Fruit fly (Drosophila melanogaster): ENCODE measurements around the gene GluRIIE.

Gene GluRIIE

DNA sequence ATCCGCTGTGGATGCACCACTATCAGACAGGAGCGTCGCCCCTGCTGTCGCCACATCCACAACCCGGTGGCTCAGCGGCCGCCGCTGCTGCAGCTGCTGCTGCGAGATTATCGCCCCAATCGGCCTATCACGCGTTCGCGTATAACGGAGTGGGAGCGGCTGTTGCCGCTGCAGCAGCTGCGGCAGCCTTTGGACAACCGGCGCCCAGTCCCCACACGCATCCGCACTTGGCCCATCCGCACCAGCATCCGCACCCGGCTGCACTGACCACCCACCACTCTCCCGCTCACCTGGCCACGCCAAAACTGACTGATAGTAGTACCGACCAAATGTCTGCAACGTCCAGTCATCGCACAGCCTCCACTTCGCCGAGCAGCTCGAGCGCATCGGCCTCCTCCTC is 22.4 kb downstream of the GluRIIE start:
- TF ChIP-seq ey (GFP tag; optimal IDR thresholded peaks at IDR 0.05) (no peak), Myc (optimal IDR thresholded peaks at IDR 0.05) (no peak), fru (GFP tag; optimal IDR thresholded peaks at IDR 0.05) (no peak), Abd-B (GFP tag; optimal IDR thresholded peaks at IDR 0.05) (no peak), lola (GFP tag; optimal IDR thresholded peaks at IDR 0.05) (no peak), brk (GFP tag; optimal IDR thresholded peaks at IDR 0.05) (no peak), woc (GFP tag; optimal IDR thresholded peaks at IDR 0.05) (no peak), Hr78 (GFP tag; optimal IDR thresholded peaks at IDR 0.05) (no peak)

DNA sequence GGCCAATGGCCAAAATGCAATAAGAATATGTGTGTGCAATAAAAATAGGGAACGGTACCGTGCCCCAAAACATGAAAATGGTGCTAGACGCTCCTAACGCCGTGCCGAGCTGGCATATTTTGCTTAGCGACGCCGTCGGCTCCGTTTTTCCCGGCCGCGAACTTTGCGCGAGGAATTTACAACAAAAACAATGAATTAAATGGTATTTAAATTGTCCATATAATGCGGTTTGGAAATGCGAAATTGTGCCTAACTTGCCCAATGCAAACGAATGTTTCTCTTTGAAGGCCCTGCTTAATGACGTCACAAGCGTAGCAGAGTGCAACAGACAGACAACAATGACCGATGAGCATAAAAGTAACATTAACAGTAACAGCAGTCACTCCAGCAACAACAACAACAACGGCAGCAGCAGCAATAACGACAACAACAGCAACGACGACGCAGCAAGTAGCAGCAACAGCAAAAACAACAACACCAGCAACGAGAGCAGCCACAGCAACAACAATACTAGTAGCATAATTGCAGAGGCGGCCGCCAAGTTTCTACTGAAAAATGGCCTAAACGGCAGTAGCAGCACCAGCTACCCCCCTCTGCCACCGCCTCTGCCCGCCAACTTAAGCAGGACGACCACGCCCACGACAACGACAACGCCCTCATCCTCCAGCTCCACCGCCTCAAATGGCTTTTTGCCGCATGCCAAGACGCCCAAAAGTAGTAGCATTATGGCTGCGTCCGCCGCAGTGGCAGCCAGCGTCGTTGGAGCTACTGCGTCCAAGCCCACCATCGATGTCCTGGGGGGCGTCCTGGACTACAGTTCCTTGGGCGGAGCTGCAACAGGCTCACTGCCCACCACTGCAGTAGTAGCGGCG is 26.0 kb downstream of the GluRIIE start:
- TF ChIP-seq psq (GFP tag; optimal IDR thresholded peaks at IDR 0.05) (peak; percentile 9), dl (GFP tag; optimal IDR thresholded peaks at IDR 0.05; ENCODE audit: insufficient read depth in 1 of 2, partially characterized antibody in 2 of 2) (no peak)

DNA sequence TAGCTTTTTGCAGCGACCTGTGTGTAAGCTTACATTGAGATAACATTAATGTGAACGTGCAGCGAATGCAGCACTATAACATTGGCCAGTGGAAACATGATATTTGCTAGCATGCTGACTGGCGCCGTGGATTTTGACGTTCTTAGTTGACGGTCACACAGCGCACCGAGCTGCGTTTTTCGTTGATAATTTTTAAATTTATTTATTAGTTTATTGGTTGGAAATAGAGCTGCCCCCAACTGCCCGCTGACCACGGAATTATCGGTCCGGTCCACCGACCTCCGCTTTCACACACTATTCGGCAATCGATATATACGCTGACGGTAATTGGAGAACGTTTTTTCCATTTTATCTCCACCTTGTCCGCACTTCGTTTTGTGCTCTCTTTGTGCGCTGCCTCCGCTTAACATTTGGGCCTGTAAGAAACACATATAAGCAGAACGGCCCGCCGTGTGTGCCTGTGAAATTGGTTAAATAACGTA is 26.7 kb downstream of the GluRIIE start, which contains the start of gene H:
Gene H, plus strand, starts transcription at position 134 of the 482 bp plus-strand sequence.
- no peak for TF ChIP-seq sv (GFP tag; optimal IDR thresholded peaks at IDR 0.05)
- peak; percentile 77 for TF ChIP-seq psq (GFP tag; optimal IDR thresholded peaks at IDR 0.05)
- TF ChIP-seq Dfd (GFP tag; optimal IDR thresholded peaks at IDR 0.05), result no peak
- no peak for TF ChIP-seq dsf (GFP tag; optimal IDR thresholded peaks at IDR 0.05; ENCODE audit: borderline replicate concordance)
- TF ChIP-seq br (GFP tag; optimal IDR thresholded peaks at IDR 0.05), result no peak
- peak; percentile 49 for TF ChIP-seq Abd-B (GFP tag; optimal IDR thresholded peaks at IDR 0.05)
- TF ChIP-seq brk (GFP tag; optimal IDR thresholded peaks at IDR 0.05), result no peak
- no peak for TF ChIP-seq Vsx2 (GFP tag; optimal IDR thresholded peaks at IDR 0.05; ENCODE audit: partially characterized antibody)
- TF ChIP-seq tai (GFP tag; optimal IDR thresholded peaks at IDR 0.05), result no peak
- no peak for TF ChIP-seq Myc (optimal IDR thresholded peaks at IDR 0.05)
- TF ChIP-seq Jra (GFP tag; optimal IDR thresholded peaks at IDR 0.05), result no peak
- TF ChIP-seq OdsH (GFP tag; optimal IDR thresholded peaks at IDR 0.05), result no peak
- no peak for TF ChIP-seq woc (GFP tag; optimal IDR thresholded peaks at IDR 0.05)
- TF ChIP-seq CG32264 (GFP tag; optimal IDR thresholded peaks at IDR 0.05), result no peak
- no peak for TF ChIP-seq Hr83 (GFP tag; optimal IDR thresholded peaks at IDR 0.05; ENCODE audit: poor library complexity, severe bottlenecking)
- no peak for TF ChIP-seq fru (GFP tag; optimal IDR thresholded peaks at IDR 0.05)
- no peak for TF ChIP-seq Hnf4 (GFP tag; optimal IDR thresholded peaks at IDR 0.05)
- TF ChIP-seq CG9705 (GFP tag; optimal IDR thresholded peaks at IDR 0.05), result no peak
- TF ChIP-seq N (GFP tag; optimal IDR thresholded peaks at IDR 0.05), result peak; percentile 94
- TF ChIP-seq Hr78 (GFP tag; optimal IDR thresholded peaks at IDR 0.05), result peak; percentile 60
- TF ChIP-seq Dif (GFP tag; optimal IDR thresholded peaks at IDR 0.05; ENCODE audit: partially characterized antibody), result no peak
- no peak for TF ChIP-seq jim (GFP tag; optimal IDR thresholded peaks at IDR 0.05)
- no peak for TF ChIP-seq foxo (GFP tag; optimal IDR thresholded peaks at IDR 0.05)

DNA sequence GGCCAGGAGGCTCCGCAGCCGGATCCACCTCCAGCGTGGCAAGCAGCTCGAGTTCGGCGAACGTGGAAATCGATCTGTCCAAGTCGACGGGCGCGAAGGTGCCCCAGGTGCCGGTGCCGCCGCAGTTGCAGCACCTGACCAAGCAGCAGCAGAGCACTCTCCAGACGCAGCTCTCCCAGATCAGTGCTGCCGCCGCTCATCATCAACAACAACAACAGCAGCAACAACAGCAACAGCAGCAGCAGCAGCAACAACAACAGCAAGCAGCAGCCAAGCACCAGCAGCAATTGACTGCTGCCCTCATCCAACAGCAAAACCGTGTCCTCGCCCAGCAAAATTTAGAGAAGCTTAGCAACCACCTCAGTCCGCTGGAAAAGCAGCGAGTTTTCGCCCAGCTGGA is 29.6 kb downstream of the GluRIIE start:
- TF ChIP-seq Dfd (GFP tag; optimal IDR thresholded peaks at IDR 0.05) (peak; percentile 62), Rel (GFP tag; optimal IDR thresholded peaks at IDR 0.05) (no peak), Rel (tag; optimal IDR thresholded peaks at IDR 0.05) (no peak)

DNA sequence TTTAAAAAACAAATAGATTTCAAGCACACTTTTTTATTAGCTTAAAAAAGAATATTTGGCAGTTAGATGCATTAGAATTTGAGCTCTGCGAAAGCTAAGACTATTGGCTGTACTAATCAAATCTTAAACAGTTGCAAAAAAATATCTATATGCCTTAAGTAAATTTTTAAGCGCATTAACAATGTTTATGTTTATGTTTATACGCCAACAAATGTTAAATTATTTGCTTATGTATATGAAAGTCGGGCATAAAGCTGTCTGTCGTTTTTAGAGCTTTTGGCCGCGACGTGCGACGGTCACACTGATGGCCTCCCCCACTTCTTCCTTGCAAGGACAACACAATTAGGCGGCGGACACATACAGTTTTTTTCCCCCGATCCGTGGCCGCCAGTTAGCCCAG is 30.9 kb downstream of the GluRIIE start, which contains the start of gene CG5466:
Gene CG5466, plus strand, starts transcription at position 301 of the 400 bp plus-strand sequence.
- TF ChIP-seq CrebA (GFP tag; optimal IDR thresholded peaks at IDR 0.05; ENCODE audit: borderline replicate concordance) (no peak), Jra (GFP tag; optimal IDR thresholded peaks at IDR 0.05) (no peak), fru (GFP tag; optimal IDR thresholded peaks at IDR 0.05) (no peak), tai (GFP tag; optimal IDR thresholded peaks at IDR 0.05) (no peak), Abd-B (GFP tag; optimal IDR thresholded peaks at IDR 0.05) (no peak), br (GFP tag; optimal IDR thresholded peaks at IDR 0.05) (no peak), foxo (GFP tag; optimal IDR thresholded peaks at IDR 0.05) (no peak), jim (GFP tag; optimal IDR thresholded peaks at IDR 0.05) (no peak), dsf (GFP tag; optimal IDR thresholded peaks at IDR 0.05; ENCODE audit: borderline replicate concordance) (no peak), Dif (GFP tag; optimal IDR thresholded peaks at IDR 0.05; ENCODE audit: partially characterized antibody) (no peak), dl (GFP tag; optimal IDR thresholded peaks at IDR 0.05; ENCODE audit: insufficient read depth in 1 of 2, partially characterized antibody in 2 of 2) (no peak)
